Worm (Caenorhabditis elegans) whole organism, early embryonic: Measurements from ENCODE around the gene nhr-280.
A peak's percentile ranks its signal among the peaks of the same experiment; 100 is the strongest.

ENCODE experiments used
- B0310.2 ChIP-seq: sonication (generic microtip); optimal IDR thresholded peaks from 2 replicates; lab custom pipeline; 2016; ENCODE audit warnings: mild to moderate bottlenecking, missing genetic modification characterization, missing compliant biosample characterization
- F13C5.2 ChIP-seq: sonication (generic microtip); optimal IDR thresholded peaks from 2 replicates; lab custom pipeline; 2017; ENCODE audit warnings: mild to moderate bottlenecking, missing genetic modification characterization, inconsistent platforms, missing compliant biosample characterization
- aly-1 ChIP-seq: sonication (generic microtip); optimal IDR thresholded peaks from 2 replicates; lab custom pipeline; 2016; ENCODE audit warnings: missing genetic modification characterization, missing compliant biosample characterization
- ama-1 ChIP-seq: fragments of 150-350 bp; optimal IDR thresholded peaks from 2 replicates; lab custom pipeline; 2014
- ceh-13 ChIP-seq: fragments of 200-800 bp; sonication (Bioruptor generic); optimal IDR thresholded peaks from 2 replicates; lab custom pipeline; 2018; ENCODE audit warnings: mild to moderate bottlenecking, missing genetic modification characterization, missing compliant biosample characterization
- ceh-36 ChIP-seq: sonication (generic microtip); optimal IDR thresholded peaks from 2 replicates; lab custom pipeline; 2016; ENCODE audit warnings: missing genetic modification characterization, inconsistent platforms, missing compliant biosample characterization
- ets-7 ChIP-seq: sonication (generic microtip); optimal IDR thresholded peaks from 2 replicates; lab custom pipeline; 2016; ENCODE audit warnings: missing genotype, missing genetic modification characterization, missing compliant biosample characterization
- flt-1 ChIP-seq: fragments of 200-800 bp; sonication (Bioruptor generic); IDR thresholded peaks from 2 replicates; pipeline ENCODE4 v1.3.6; 2022; ENCODE audit warnings: missing genetic modification characterization, missing compliant biosample characterization
- hmbx-1 ChIP-seq: sonication (generic microtip); optimal IDR thresholded peaks from 2 replicates; lab custom pipeline; 2016; ENCODE audit warnings: mild to moderate bottlenecking, missing genetic modification characterization, missing compliant biosample characterization
- hmg-4 ChIP-seq: fragments of 200-800 bp; sonication (Bioruptor generic); optimal IDR thresholded peaks from 2 replicates; lab custom pipeline; 2018; ENCODE audit warnings: mild to moderate bottlenecking, missing genetic modification characterization, missing compliant biosample characterization
- hnd-1 ChIP-seq: sonication (generic microtip); optimal IDR thresholded peaks from 2 replicates; lab custom pipeline; 2016; ENCODE audit warnings: missing genetic modification characterization, missing compliant biosample characterization
- pes-1 ChIP-seq: fragments of 200-800 bp; sonication (Bioruptor generic); IDR thresholded peaks from 2 replicates; pipeline ENCODE4 v1.3.6; 2022; ENCODE audit warnings: missing genetic modification reagents, missing genetic modification characterization, missing compliant biosample characterization
- scrt-1 ChIP-seq: fragments of 200-800 bp; sonication (Bioruptor generic); IDR thresholded peaks from 2 replicates; pipeline ENCODE4 v1.3.6; 2022; ENCODE audit warnings: missing genetic modification characterization, missing compliant biosample characterization
- sea-1 ChIP-seq: fragments of 200-800 bp; sonication (Bioruptor generic); conservative IDR thresholded peaks from 2 replicates; pipeline ENCODE4 v1.3.6; 2022; ENCODE audit warnings: missing genetic modification characterization, missing compliant biosample characterization
- tbx-11 ChIP-seq: fragments of 200-800 bp; sonication (Bioruptor generic); IDR thresholded peaks from 2 replicates; pipeline ENCODE4 v1.3.6; 2022; ENCODE audit warnings: missing genetic modification characterization, missing compliant biosample characterization
- tbx-37 ChIP-seq: fragments of 200-800 bp; sonication (Bioruptor generic); conservative IDR thresholded peaks from 2 replicates; pipeline ENCODE4 v1.3.6; 2022; ENCODE audit warnings: missing genetic modification reagents, missing genetic modification characterization, missing compliant biosample characterization
- tra-4 ChIP-seq: sonication (generic microtip); optimal IDR thresholded peaks from 2 replicates; lab custom pipeline; 2017; ENCODE audit warnings: missing genetic modification characterization, missing compliant biosample characterization

The nhr-280 gene

ce11 chrIII:130650-131049 is at the start of gene nhr-280, which contains the start of gene C29F9.2:
nhr-280 (minus strand) TSS chrIII:130750.
C29F9.2 (plus strand) TSS chrIII:130947.
- TF ChIP-seq hmg-4 (GFP tag; lab: Kevin White, UChicago) (no peak), ama-1 (lab: Kevin White, UChicago) (no peak), tbx-11 (GFP tag; lab: Robert Waterston, UW) (no peak), flt-1 (GFP tag; lab: Robert Waterston, UW) (no peak)

- no peak for TF ChIP-seq hmbx-1 (tag; lab: Kevin White, UChicago)
- 0 out of 2 replicates have a peak, but pooled peaks have one; percentile 37 for TF ChIP-seq tbx-11 (GFP tag; lab: Robert Waterston, UW)
- TF ChIP-seq hmg-4 (GFP tag; lab: Kevin White, UChicago), result peak; percentile 60
Measured at ce11 chrIII:179123-179592, 48.6 kb upstream of the nhr-280 start, which contains the start of gene F40G9.6. F40G9.6 (plus strand) TSS chrIII:179542.

ce11 chrIII:178126-178525 is 47.6 kb upstream of the nhr-280 start:
- TF ChIP-seq ets-7 (tag; lab: Kevin White, UChicago), result no peak
- no peak for TF ChIP-seq tra-4 (tag; lab: Kevin White, UChicago)
- TF ChIP-seq hmbx-1 (tag; lab: Kevin White, UChicago), result no peak
- TF ChIP-seq tbx-37 (GFP tag; lab: Robert Waterston, UW), result no peak
- TF ChIP-seq F13C5.2 (tag; lab: Kevin White, UChicago), result no peak
- TF ChIP-seq pes-1, result no peak
- TF ChIP-seq hmg-4 (GFP tag; lab: Kevin White, UChicago), result no peak
- no peak for TF ChIP-seq scrt-1 (GFP tag; lab: Robert Waterston, UW)
- TF ChIP-seq flt-1 (GFP tag; lab: Robert Waterston, UW), result no peak
- peak; percentile 91 for TF ChIP-seq ama-1 (lab: Kevin White, UChicago)
- no peak for TF ChIP-seq tbx-11 (GFP tag; lab: Robert Waterston, UW)
- no peak for TF ChIP-seq hnd-1 (tag; lab: Kevin White, UChicago)
- TF ChIP-seq B0310.2 (tag; lab: Kevin White, UChicago), result no peak
- peak; percentile 67; the same call in 1 of the 2 replicates for TF ChIP-seq sea-1

ce11 chrIII:177715-178114 is 47.2 kb upstream of the nhr-280 start, which contains the start of gene F40G9.14:
F40G9.14 (minus strand) TSS chrIII:177815.
- no peak for TF ChIP-seq hmg-4 (GFP tag; lab: Kevin White, UChicago)
- no peak for TF ChIP-seq tbx-11 (GFP tag; lab: Robert Waterston, UW)
- no peak for TF ChIP-seq pes-1
- TF ChIP-seq sea-1, result no peak
- TF ChIP-seq hnd-1 (tag; lab: Kevin White, UChicago), result no peak
- no peak for TF ChIP-seq tra-4 (tag; lab: Kevin White, UChicago)
- TF ChIP-seq ceh-13 (GFP tag; lab: Kevin White, UChicago), result no peak
- no peak for TF ChIP-seq ama-1 (lab: Kevin White, UChicago)
- TF ChIP-seq aly-1 (tag; lab: Kevin White, UChicago), result no peak
- no peak for TF ChIP-seq flt-1 (GFP tag; lab: Robert Waterston, UW)
- no peak for TF ChIP-seq tbx-37 (GFP tag; lab: Robert Waterston, UW)
- TF ChIP-seq hmbx-1 (tag; lab: Kevin White, UChicago), result no peak
- no peak for TF ChIP-seq ets-7 (tag; lab: Kevin White, UChicago)
- TF ChIP-seq B0310.2 (tag; lab: Kevin White, UChicago), result no peak
- no peak for TF ChIP-seq ceh-36 (tag; lab: Kevin White, UChicago)
- TF ChIP-seq F13C5.2 (tag; lab: Kevin White, UChicago), result no peak
- no peak for TF ChIP-seq scrt-1 (GFP tag; lab: Robert Waterston, UW)

- TF ChIP-seq tra-4 (tag; lab: Kevin White, UChicago) (no peak), hnd-1 (tag; lab: Kevin White, UChicago) (no peak)
Measured at ce11 chrIII:175733-176132, 45.2 kb upstream of the nhr-280 start, which contains the start of gene clec-148. clec-148 (minus strand) TSS chrIII:175833.

ce11 chrIII:173501-173900 is 43.0 kb upstream of the nhr-280 start, which contains the start of gene F40G9.19:
F40G9.19 (plus strand) TSS chrIII:173801.
- TF ChIP-seq scrt-1 (GFP tag; lab: Robert Waterston, UW) (no peak), hmg-4 (GFP tag; lab: Kevin White, UChicago) (no peak), ceh-36 (tag; lab: Kevin White, UChicago) (no peak), tbx-37 (GFP tag; lab: Robert Waterston, UW) (no peak), F13C5.2 (tag; lab: Kevin White, UChicago) (no peak), hnd-1 (tag; lab: Kevin White, UChicago) (no peak), hmbx-1 (tag; lab: Kevin White, UChicago) (no peak), flt-1 (GFP tag; lab: Robert Waterston, UW) (no peak), ama-1 (lab: Kevin White, UChicago) (no peak), aly-1 (tag; lab: Kevin White, UChicago) (no peak), tra-4 (tag; lab: Kevin White, UChicago) (no peak), sea-1 (no peak), tbx-11 (GFP tag; lab: Robert Waterston, UW) (no peak), B0310.2 (tag; lab: Kevin White, UChicago) (no peak)

ce11 chrIII:171617-172016 is 41.1 kb upstream of the nhr-280 start, which contains the start of the genes F40G9.9 and F40G9.12:
F40G9.9 (minus strand) TSS chrIII:171717.
F40G9.12 (plus strand) TSS chrIII:171847.
- no peak for TF ChIP-seq scrt-1 (GFP tag; lab: Robert Waterston, UW)
- TF ChIP-seq ceh-13 (GFP tag; lab: Kevin White, UChicago), result no peak
- no peak for TF ChIP-seq ceh-36 (tag; lab: Kevin White, UChicago)
- no peak for TF ChIP-seq hmg-4 (GFP tag; lab: Kevin White, UChicago)
- TF ChIP-seq F13C5.2 (tag; lab: Kevin White, UChicago), result no peak
- no peak for TF ChIP-seq aly-1 (tag; lab: Kevin White, UChicago)
- TF ChIP-seq sea-1, result no peak
- no peak for TF ChIP-seq ama-1 (lab: Kevin White, UChicago)
- no peak for TF ChIP-seq tra-4 (tag; lab: Kevin White, UChicago)
- TF ChIP-seq hnd-1 (tag; lab: Kevin White, UChicago), result no peak
- no peak for TF ChIP-seq B0310.2 (tag; lab: Kevin White, UChicago)
- TF ChIP-seq flt-1 (GFP tag; lab: Robert Waterston, UW), result no peak
- no peak for TF ChIP-seq pes-1
- no peak for TF ChIP-seq hmbx-1 (tag; lab: Kevin White, UChicago)
- no peak for TF ChIP-seq tbx-37 (GFP tag; lab: Robert Waterston, UW)
- TF ChIP-seq tbx-11 (GFP tag; lab: Robert Waterston, UW), result no peak
